Worm (Caenorhabditis elegans): ENCODE measurements around the gene C55A6.11.

DNA sequence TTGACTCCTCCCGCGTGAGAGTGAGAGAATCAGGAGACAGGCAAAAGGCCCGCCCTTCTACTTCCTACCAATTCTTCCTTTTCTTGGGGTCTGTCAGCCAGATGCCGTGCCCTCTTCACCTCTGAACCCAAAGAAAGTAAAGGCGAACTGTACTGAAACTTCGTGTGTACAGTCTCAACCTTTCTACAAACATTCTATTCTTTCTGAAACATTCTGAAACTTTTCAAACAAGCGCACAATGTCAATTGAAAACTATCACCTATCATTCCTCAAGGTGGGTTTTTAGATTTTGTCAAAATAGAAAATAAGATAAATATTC, 12.2 kb downstream of the C55A6.11 start:
- TF ChIP-seq flt-1 (GFP tag; IDR thresholded peaks at IDR 0.05) = no peak
- TF ChIP-seq ama-1 (optimal IDR thresholded peaks at IDR 0.05) = no peak
- no peak for TF ChIP-seq tbx-11 (GFP tag; IDR thresholded peaks at IDR 0.05)
- TF ChIP-seq aly-1 (tag; optimal IDR thresholded peaks at IDR 0.05) = no peak
- no peak for TF ChIP-seq tra-4 (tag; optimal IDR thresholded peaks at IDR 0.05)

Measured in whole organism, early embryonic.